Worm (Caenorhabditis elegans) whole organism, L1 larva: ENCODE results near the gene rpn-11.

Experiments used
- elt-2 ChIP-seq: sonication (generic microtip); optimal IDR thresholded peaks from 2 replicates; lab custom pipeline; 2016; ENCODE audit warnings: missing genetic modification characterization, mild to moderate bottlenecking, inconsistent platforms, missing compliant biosample characterization, missing genetic modification reagents
- lsy-2 ChIP-seq, 2 experiments: fragments of 150-350 bp; optimal IDR thresholded peaks; 2 replicates each; lab custom pipeline; 2014; ENCODE audit warnings: missing biosample characterization in 2 of 2, missing genetic modification characterization in 2 of 2

Gene rpn-11

ce11 chrII:3996005-3996404, 48.3 kb downstream of the rpn-11 start, which contains the start of gene clc-22:
Gene clc-22 (minus strand): TSS chrII:3996075.
- TF ChIP-seq elt-2 (tag; lab: Kevin White, UChicago), result peak; percentile 52
- TF ChIP-seq lsy-2 (tag; optimal IDR thresholded peaks at IDR 0.05; lab: Kevin White, UChicago), result no peak
